Fruit fly (Drosophila melanogaster) whole organism, embryonic: ENCODE results near the gene CG31104.

ENCODE experiments used
- Aef1 ChIP-seq: fragments of 200-800 bp; sonication (Bioruptor generic); IDR thresholded peaks from 3 replicates; pipeline ENCODE4 v1.3.6; 2022; ENCODE audit warnings: missing biosample characterization, missing genetic modification characterization
- B-H2 ChIP-seq: fragments of 200-800 bp; sonication (Bioruptor generic); optimal IDR thresholded peaks from 2 replicates; lab custom pipeline; 2018; ENCODE audit warnings: missing biosample characterization, mild to moderate bottlenecking, missing genetic modification characterization
- BEAF-32 ChIP-seq: fragments of 200-800 bp; sonication (Bioruptor generic); optimal IDR thresholded peaks from 3 replicates; lab custom pipeline; 2017; ENCODE audit warnings: missing biosample characterization, missing genetic modification characterization, mild to moderate bottlenecking, moderate library complexity, missing genetic modification reagents
- BtbVII ChIP-seq: fragments of 200-800 bp; sonication (Bioruptor generic); optimal IDR thresholded peaks from 3 replicates; lab custom pipeline; 2017; ENCODE audit warnings: missing biosample characterization, mild to moderate bottlenecking, missing genetic modification characterization
- C15 ChIP-seq: fragments of 200-800 bp; sonication (Bioruptor generic); IDR thresholded peaks from 3 replicates; pipeline ENCODE4 v1.3.6; 2022; ENCODE audit warnings: missing biosample characterization, missing genetic modification characterization
- CG10267 ChIP-seq: fragments of 200-800 bp; sonication (Bioruptor generic); optimal IDR thresholded peaks from 2 replicates; lab custom pipeline; 2018; ENCODE audit warnings: missing biosample characterization, mild to moderate bottlenecking, missing genetic modification characterization, moderate library complexity
- CG10543 ChIP-seq: fragments of 200-800 bp; sonication (Bioruptor generic); optimal IDR thresholded peaks from 3 replicates; lab custom pipeline; 2017; ENCODE audit warnings: missing biosample characterization, mild to moderate bottlenecking, missing genetic modification characterization, moderate library complexity
- CG11696 ChIP-seq: fragments of 200-800 bp; sonication (Bioruptor generic); IDR thresholded peaks from 2 replicates; pipeline ENCODE4 v1.3.6; 2022; ENCODE audit warnings: missing biosample characterization, missing genetic modification characterization
- CG15514 ChIP-seq: fragments of 200-800 bp; sonication (Bioruptor generic); optimal IDR thresholded peaks from 3 replicates; lab custom pipeline; 2017; ENCODE audit warnings: missing biosample characterization, missing genetic modification characterization, mild to moderate bottlenecking, moderate library complexity, missing genetic modification reagents
- CG15601 ChIP-seq: fragments of 200-800 bp; sonication (Bioruptor generic); optimal IDR thresholded peaks from 3 replicates; lab custom pipeline; 2019; ENCODE audit warnings: missing biosample characterization, mild to moderate bottlenecking, missing genetic modification characterization, moderate library complexity
- CG15696 ChIP-seq: fragments of 200-800 bp; sonication (Bioruptor generic); optimal IDR thresholded peaks from 2 replicates; lab custom pipeline; 2019; ENCODE audit warnings: missing biosample characterization, mild to moderate bottlenecking, missing genetic modification characterization, moderate library complexity
- CG17359 ChIP-seq: fragments of 200-800 bp; sonication (Bioruptor generic); optimal IDR thresholded peaks from 3 replicates; lab custom pipeline; 2018; ENCODE audit warnings: missing biosample characterization, mild to moderate bottlenecking, missing genetic modification characterization, moderate library complexity
- CG17612 ChIP-seq: fragments of 200-800 bp; sonication (Bioruptor generic); IDR thresholded peaks from 2 replicates; pipeline ENCODE4 v1.3.6; 2022; ENCODE audit warnings: missing biosample characterization, missing genetic modification characterization
- CG31441 ChIP-seq: fragments of 200-800 bp; sonication (Bioruptor generic); IDR thresholded peaks from 2 replicates; pipeline ENCODE4 v1.3.6; 2022; ENCODE audit warnings: missing biosample characterization, missing genetic modification characterization
- CG42726 ChIP-seq: fragments of 200-800 bp; sonication (Bioruptor generic); IDR thresholded peaks from 2 replicates; pipeline ENCODE4 v1.3.6; 2022; ENCODE audit warnings: missing biosample characterization, missing genetic modification characterization; ENCODE audit not compliant: partially characterized antibody
- CG4282 ChIP-seq: fragments of 200-800 bp; sonication (Bioruptor generic); optimal IDR thresholded peaks from 2 replicates; lab custom pipeline; 2016; ENCODE audit warnings: missing biosample characterization, missing genetic modification characterization
- CG6254 ChIP-seq: fragments of 200-800 bp; sonication (Bioruptor generic); optimal IDR thresholded peaks from 3 replicates; lab custom pipeline; 2017; ENCODE audit warnings: mild to moderate bottlenecking, missing biosample characterization, missing genetic modification reagents, missing genetic modification characterization
- CG9215 ChIP-seq: fragments of 200-800 bp; sonication (Bioruptor generic); IDR thresholded peaks from 2 replicates; pipeline ENCODE4 v1.3.6; 2022; ENCODE audit warnings: missing biosample characterization, missing genetic modification characterization
- CTCF ChIP-seq: fragments of 200-800 bp; sonication (Bioruptor generic); optimal IDR thresholded peaks from 2 replicates; lab custom pipeline; 2017; ENCODE audit warnings: missing biosample characterization, mild to moderate bottlenecking, missing genetic modification characterization, moderate library complexity
- E2f2 ChIP-seq: fragments of 200-800 bp; sonication (Bioruptor generic); IDR thresholded peaks from 2 replicates; pipeline ENCODE4 v1.3.6; 2022; ENCODE audit warnings: missing biosample characterization, missing genetic modification characterization
- GATAe ChIP-seq: fragments of 200-800 bp; sonication (Bioruptor generic); conservative IDR thresholded peaks from 2 replicates; pipeline ENCODE4 v1.3.6; 2022; ENCODE audit warnings: missing biosample characterization, missing genetic modification characterization
- Hand ChIP-seq: fragments of 200-800 bp; sonication (Bioruptor generic); optimal IDR thresholded peaks from 2 replicates; lab custom pipeline; 2017; ENCODE audit warnings: mild to moderate bottlenecking, missing biosample characterization, missing genetic modification reagents, missing genetic modification characterization
- Hey ChIP-seq: fragments of 200-800 bp; sonication (Bioruptor generic); optimal IDR thresholded peaks from 3 replicates; lab custom pipeline; 2018; ENCODE audit warnings: missing biosample characterization, mild to moderate bottlenecking, missing genetic modification characterization
- Hr51 ChIP-seq, 2 experiments: fragments of 200-800 bp; sonication (Bioruptor generic); optimal IDR thresholded peaks; 2 replicates in 1 of 2; 3 replicates in 1 of 2; lab custom pipeline; 2016 to 2018; ENCODE audit warnings: missing biosample characterization in 2 of 2, missing genetic modification characterization in 2 of 2, mild to moderate bottlenecking in 1 of 2, moderate library complexity in 1 of 2
- Med ChIP-seq: fragments of 200-800 bp; sonication (Bioruptor generic); peaks from one replicate; lab custom pipeline; 2016; ENCODE audit warnings: missing biosample characterization, missing genetic modification characterization, mild to moderate bottlenecking, inconsistent platforms, moderate library complexity
- Opbp ChIP-seq: fragments of 200-800 bp; sonication (Bioruptor generic); IDR thresholded peaks from 3 replicates; pipeline ENCODE4 v1.3.6; 2022; ENCODE audit warnings: missing biosample characterization, missing genetic modification characterization; ENCODE audit not compliant: partially characterized antibody
- Rx ChIP-seq: fragments of 200-800 bp; sonication (Bioruptor generic); IDR thresholded peaks from 2 replicates; pipeline ENCODE4 v1.3.6; 2022; ENCODE audit warnings: missing biosample characterization, missing genetic modification characterization
- Side ChIP-seq: fragments of 200-800 bp; sonication (Bioruptor generic); optimal IDR thresholded peaks from 2 replicates; lab custom pipeline; 2016; ENCODE audit warnings: missing biosample characterization, missing genetic modification characterization
- amos ChIP-seq: fragments of 200-800 bp; sonication (Bioruptor generic); IDR thresholded peaks from 2 replicates; pipeline ENCODE4 v1.3.6; 2022; ENCODE audit warnings: missing biosample characterization, missing genetic modification characterization; ENCODE audit not compliant: partially characterized antibody
- danr ChIP-seq: fragments of 200-800 bp; sonication (Bioruptor generic); IDR thresholded peaks from 2 replicates; pipeline ENCODE4 v1.3.6; 2022; ENCODE audit warnings: missing biosample characterization, missing genetic modification characterization
- ems ChIP-seq: fragments of 200-800 bp; sonication (Bioruptor generic); optimal IDR thresholded peaks from 3 replicates; lab custom pipeline; 2016; ENCODE audit warnings: missing biosample characterization, missing genetic modification characterization
- gsb-n ChIP-seq: fragments of 200-800 bp; sonication (Bioruptor generic); optimal IDR thresholded peaks from 3 replicates; lab custom pipeline; 2018; ENCODE audit warnings: missing biosample characterization, mild to moderate bottlenecking, missing genetic modification characterization
- ham ChIP-seq: fragments of 200-800 bp; sonication (Bioruptor generic); IDR thresholded peaks from 2 replicates; pipeline ENCODE4 v1.3.6; 2022; ENCODE audit warnings: missing biosample characterization, missing genetic modification characterization
- insv ChIP-seq, 2 experiments: fragments of 200-800 bp; sonication (Bioruptor generic); optimal IDR thresholded peaks; 3 replicates each; lab custom pipeline; 2016 to 2018; ENCODE audit warnings: missing biosample characterization in 2 of 2, missing genetic modification characterization in 2 of 2
- lbe ChIP-seq: fragments of 200-800 bp; sonication (Bioruptor generic); optimal IDR thresholded peaks from 2 replicates; lab custom pipeline; 2016; ENCODE audit warnings: missing biosample characterization, mild to moderate bottlenecking, missing genetic modification characterization
- lilli ChIP-seq: fragments of 200-800 bp; sonication (Bioruptor generic); optimal IDR thresholded peaks from 3 replicates; lab custom pipeline; 2016; ENCODE audit warnings: missing biosample characterization, missing genetic modification characterization
- mld ChIP-seq: fragments of 200-800 bp; sonication (Bioruptor generic); IDR thresholded peaks from 3 replicates; pipeline ENCODE4 v1.3.6; 2022; ENCODE audit warnings: missing biosample characterization, missing genetic modification characterization; ENCODE audit not compliant: partially characterized antibody
- nau ChIP-seq: fragments of 200-800 bp; sonication (Bioruptor generic); optimal IDR thresholded peaks from 3 replicates; lab custom pipeline; 2017; ENCODE audit warnings: missing biosample characterization, mild to moderate bottlenecking, missing genetic modification characterization, missing genetic modification reagents
- nmo ChIP-seq: fragments of 200-800 bp; sonication (Bioruptor generic); optimal IDR thresholded peaks from 2 replicates; lab custom pipeline; 2018; ENCODE audit warnings: missing biosample characterization, mild to moderate bottlenecking, missing genetic modification characterization, moderate library complexity
- pita ChIP-seq: fragments of 200-800 bp; sonication (Bioruptor generic); optimal IDR thresholded peaks from 2 replicates; lab custom pipeline; 2017; ENCODE audit warnings: missing biosample characterization, mild to moderate bottlenecking, missing genetic modification characterization
- sim ChIP-seq: fragments of 200-800 bp; sonication (Bioruptor generic); IDR thresholded peaks from 2 replicates; pipeline ENCODE4 v1.3.6; 2022; ENCODE audit warnings: missing biosample characterization, missing genetic modification characterization
- so ChIP-seq: fragments of 200-800 bp; sonication (Bioruptor generic); IDR thresholded peaks from 3 replicates; pipeline ENCODE4 v1.3.6; 2022; ENCODE audit warnings: missing biosample characterization, missing genetic modification characterization
- sqz ChIP-seq: fragments of 200-800 bp; sonication (Bioruptor generic); optimal IDR thresholded peaks from 3 replicates; lab custom pipeline; 2018; ENCODE audit warnings: missing biosample characterization, mild to moderate bottlenecking, missing genetic modification characterization
- stc ChIP-seq: fragments of 200-800 bp; sonication (Bioruptor generic); IDR thresholded peaks from 2 replicates; pipeline ENCODE4 v1.3.6; 2022; ENCODE audit warnings: missing biosample characterization, missing genetic modification characterization
- twi ChIP-seq: fragments of 200-800 bp; optimal IDR thresholded peaks from 2 replicates; lab custom pipeline; 2019; ENCODE audit warnings: missing biosample characterization, mild to moderate bottlenecking, missing genetic modification characterization, moderate library complexity
- tx ChIP-seq: fragments of 200-800 bp; sonication (Bioruptor generic); optimal IDR thresholded peaks from 2 replicates; lab custom pipeline; 2016; ENCODE audit warnings: missing biosample characterization, missing genetic modification characterization
- unc-4 ChIP-seq: fragments of 200-800 bp; sonication (Bioruptor generic); IDR thresholded peaks from 2 replicates; pipeline ENCODE4 v1.3.6; 2022; ENCODE audit warnings: missing biosample characterization, missing genetic modification characterization; ENCODE audit not compliant: partially characterized antibody
- wek ChIP-seq: fragments of 200-800 bp; sonication (Bioruptor generic); optimal IDR thresholded peaks from 3 replicates; lab custom pipeline; 2018; ENCODE audit warnings: missing biosample characterization, mild to moderate bottlenecking, missing genetic modification characterization, moderate library complexity
- z ChIP-seq: fragments of 200-800 bp; sonication (Bioruptor generic); IDR thresholded peaks from 3 replicates; pipeline ENCODE4 v1.3.6; 2022; ENCODE audit warnings: missing biosample characterization, missing genetic modification characterization

The CG31104 gene

DNA sequence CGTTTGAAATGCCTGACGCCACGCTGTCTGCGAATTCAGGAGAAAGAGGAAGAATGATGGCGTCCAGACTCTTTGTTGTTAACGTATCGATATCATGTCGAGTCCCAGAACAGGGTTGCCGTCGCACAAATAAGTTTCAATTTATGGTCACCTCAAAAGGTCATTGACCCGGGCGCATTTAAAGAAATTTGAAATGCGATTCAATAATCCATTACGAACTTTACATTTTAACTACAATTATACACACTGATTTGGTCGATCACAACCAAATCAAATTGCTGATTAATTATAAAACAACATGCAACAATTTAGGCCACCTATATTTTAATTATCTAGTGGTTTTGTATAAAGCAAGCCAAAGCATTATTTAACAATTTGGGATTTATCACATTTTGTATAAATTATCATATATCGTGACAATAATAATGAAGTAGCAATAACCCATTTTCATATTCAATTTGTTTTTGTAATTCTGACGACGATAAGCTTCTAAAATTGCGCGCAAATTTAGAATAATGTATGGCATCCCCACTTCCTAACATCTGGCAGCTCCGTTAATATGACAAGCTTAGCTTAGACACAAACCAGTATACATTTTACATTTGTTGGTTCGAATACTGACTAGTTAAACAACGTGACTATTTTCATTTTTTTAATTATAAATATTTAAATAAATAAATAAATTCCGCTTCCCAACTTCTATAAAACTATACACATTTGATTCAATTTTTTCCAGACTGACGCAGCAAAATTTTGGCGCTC lies 40.0 kb upstream of the CG31104 start, which contains the start of gene bam (continued):
- no peak for TF ChIP-seq Side (GFP tag; lab: Kevin White, UChicago)
- TF ChIP-seq nau (GFP tag; lab: Kevin White, UChicago): no peak
- peak; percentile 89 for TF ChIP-seq CG15514
- peak; percentile 14; the same call in 1 of the 3 replicates for TF ChIP-seq Aef1 (GFP tag; lab: Robert Waterston, UW)
- peak; percentile 24 for TF ChIP-seq BEAF-32 (GFP tag; lab: Kevin White, UChicago)
- TF ChIP-seq CG31441 (GFP tag; lab: Robert Waterston, UW): no peak
- TF ChIP-seq ems (GFP tag; lab: Kevin White, UChicago): no peak
- no peak for TF ChIP-seq C15 (GFP tag; lab: Robert Waterston, UW)
- TF ChIP-seq tx: no peak
- no peak for TF ChIP-seq CG11696 (GFP tag; lab: Robert Waterston, UW)
- TF ChIP-seq wek (GFP tag; lab: Kevin White, UChicago): no peak
- TF ChIP-seq CG17612 (GFP tag; lab: Robert Waterston, UW): no peak
- peak; percentile 97 for TF ChIP-seq E2f2
- no peak for TF ChIP-seq CG10543 (GFP tag; lab: Kevin White, UChicago)
- peak in 1 of 2 experiments; percentile 46 for TF ChIP-seq insv (GFP tag; optimal IDR thresholded peaks at IDR 0.05; lab: Kevin White, UChicago)
- no peak for TF ChIP-seq ham (GFP tag; lab: Robert Waterston, UW)
- TF ChIP-seq danr (GFP tag; lab: Robert Waterston, UW): no peak
- peak; percentile 86 for TF ChIP-seq pita (GFP tag; lab: Kevin White, UChicago)
- peak; percentile 56; the same call in 1 of the 2 replicates for TF ChIP-seq CG42726
- peak; percentile 7 for TF ChIP-seq CG15696 (tag; lab: Kevin White, UChicago)
- peak; percentile 10 for TF ChIP-seq gsb-n (tag; lab: Kevin White, UChicago)
- peak; percentile 56 for TF ChIP-seq Med
- peak; percentile 42 for TF ChIP-seq amos (GFP tag; lab: Robert Waterston, UW)
- TF ChIP-seq nmo (GFP tag; lab: Kevin White, UChicago): peak; percentile 40
- TF ChIP-seq Opbp (GFP tag; lab: Robert Waterston, UW): 0 out of 3 replicates have a peak, but pooled peaks have one; percentile 31
- no peak for TF ChIP-seq CG4282 (GFP tag; lab: Kevin White, UChicago)
- peak; percentile 76 for TF ChIP-seq CTCF
- no peak for TF ChIP-seq twi (tag; lab: Kevin White, UChicago)
- peak; percentile 58 for TF ChIP-seq B-H2 (GFP tag; lab: Kevin White, UChicago)

DNA sequence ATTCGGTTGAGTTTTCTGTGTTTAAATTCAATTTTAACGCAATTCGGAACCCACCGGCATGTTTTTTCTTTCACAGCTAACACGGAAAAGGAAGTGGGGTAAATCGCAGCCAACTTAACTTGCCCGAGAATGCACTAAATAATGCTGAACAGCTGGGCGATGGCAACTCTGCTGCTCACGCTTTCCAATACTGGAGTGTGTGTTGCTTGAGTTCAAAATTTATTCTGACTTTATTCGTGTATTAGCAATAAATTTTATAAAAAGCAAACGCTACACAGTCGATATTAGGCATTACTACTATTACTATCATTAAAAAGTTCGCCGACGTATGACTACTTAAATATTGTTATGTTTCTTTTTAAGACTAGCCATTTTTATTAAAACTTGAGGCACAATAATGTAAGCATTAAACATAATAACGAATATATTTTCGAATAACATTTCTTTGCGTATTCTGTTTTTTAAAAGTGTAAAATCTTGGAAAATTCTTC lies 37.8 kb upstream of the CG31104 start, which contains the start of the genes RpS27 and Nup37:
Gene RpS27, minus strand, starts transcription at position 136 of the 491 bp plus-strand sequence.
Gene Nup37, plus strand, starts transcription at position 280 of the 491 bp plus-strand sequence.
- TF ChIP-seq CG9215 (GFP tag; lab: Robert Waterston, UW) (peak; percentile 91), GATAe (GFP tag; lab: Robert Waterston, UW) (peak; percentile 87), BtbVII (peak; percentile 99), stc (GFP tag; lab: Robert Waterston, UW) (peak; percentile 93), lbe (peak; percentile 91), lilli (GFP tag; lab: Kevin White, UChicago) (peak; percentile 96), CG17359 (tag; lab: Kevin White, UChicago) (peak; percentile 97), sim (peak; percentile 89), mld (GFP tag; lab: Robert Waterston, UW) (no peak), Rx (GFP tag; lab: Robert Waterston, UW) (peak; percentile 98), CG17612 (GFP tag; lab: Robert Waterston, UW) (peak; percentile 93), CG15601 (tag; lab: Kevin White, UChicago) (peak; percentile 94), unc-4 (0 out of 2 replicates have a peak, but pooled peaks have one; percentile 21), Hey (tag; lab: Kevin White, UChicago) (peak; percentile 99), Hand (peak; percentile 94), sqz (peak; percentile 98), CG10267 (tag; lab: Kevin White, UChicago) (peak; percentile 99), z (GFP tag; lab: Robert Waterston, UW) (peak; percentile 78), so (GFP tag; lab: Robert Waterston, UW) (peak; percentile 95), CG6254 (peak; percentile 89), Hr51 (GFP tag; optimal IDR thresholded peaks at IDR 0.05; lab: Kevin White, UChicago) (peak; percentile 92 to 99)
